Fruit fly (Drosophila melanogaster): Measurements from ENCODE around the gene Remo.

- TF ChIP-seq tj (GFP tag; optimal IDR thresholded peaks at IDR 0.05) (peak; percentile 34), CG1620 (GFP tag; optimal IDR thresholded peaks at IDR 0.05) (no peak), CG12768 (GFP tag; optimal IDR thresholded peaks at IDR 0.05) (no peak)
Observed at dm6 chrX:13287854-13288376, at the start of gene Remo.

Measured in whole organism, adult.